Worm (Caenorhabditis elegans) whole organism, L4 larva: ENCODE data around the gene attf-5.
A peak's percentile ranks its signal among the peaks of the same experiment; 100 is the strongest.

Experiments used
- aha-1 ChIP-seq: fragments of 150-350 bp; peaks from one replicate; lab custom pipeline; 2014; ENCODE audit warnings: missing biosample characterization, missing genetic modification characterization
- arid-1 ChIP-seq: fragments of 200-800 bp; sonication (Bioruptor generic); conservative IDR thresholded peaks from 2 replicates; pipeline ENCODE4 v1.3.6; 2022; ENCODE audit warnings: missing genetic modification reagents, missing genetic modification characterization, missing compliant biosample characterization
- ceh-28 ChIP-seq: fragments of 150-350 bp; optimal IDR thresholded peaks from 2 replicates; lab custom pipeline; 2014; ENCODE audit warnings: missing biosample characterization, missing genetic modification reagents, missing genetic modification characterization
- ceh-32 ChIP-seq: sonication (generic microtip); optimal IDR thresholded peaks from 2 replicates; lab custom pipeline; 2016; ENCODE audit warnings: mild to moderate bottlenecking, missing genetic modification characterization, missing compliant biosample characterization; ENCODE audit not compliant: poor library complexity
- ceh-44 ChIP-seq: fragments of 200-800 bp; sonication (Bioruptor generic); IDR thresholded peaks from 2 replicates; pipeline ENCODE4 v1.3.6; 2022; ENCODE audit warnings: missing genetic modification reagents, missing genetic modification characterization, missing compliant biosample characterization
- ceh-62 ChIP-seq: sonication (generic microtip); optimal IDR thresholded peaks from 2 replicates; lab custom pipeline; 2017; ENCODE audit warnings: missing biosample characterization, missing genetic modification characterization
- ceh-82 ChIP-seq: sonication (generic microtip); optimal IDR thresholded peaks from 2 replicates; lab custom pipeline; 2017; ENCODE audit warnings: missing biosample characterization, missing genetic modification characterization
- ctbp-1 ChIP-seq: fragments of 200-800 bp; sonication (Bioruptor generic); IDR thresholded peaks from 2 replicates; pipeline ENCODE4 v1.3.6; 2022; ENCODE audit warnings: missing genetic modification reagents, missing genetic modification characterization, missing compliant biosample characterization
- daf-12 ChIP-seq: fragments of 150-350 bp; optimal IDR thresholded peaks from 2 replicates; lab custom pipeline; 2014; ENCODE audit warnings: missing biosample characterization, missing genetic modification reagents, missing genetic modification characterization
- daf-16 ChIP-seq, 3 experiments: sonication (generic microtip); optimal IDR thresholded peaks; 2 replicates each; lab custom pipeline; 2016 to 2017; ENCODE audit warnings: missing genetic modification characterization in 3 of 3, missing genetic modification reagents in 3 of 3, mild to moderate bottlenecking in 2 of 3, missing compliant biosample characterization in 2 of 3, missing biosample characterization in 1 of 3, moderate library complexity in 1 of 3
- daf-19 ChIP-seq: fragments of 200-800 bp; sonication (Bioruptor generic); conservative IDR thresholded peaks from 2 replicates; pipeline ENCODE4 v1.3.6; 2022; ENCODE audit warnings: missing genetic modification characterization, missing compliant biosample characterization
- daf-8 ChIP-seq: fragments of 200-800 bp; sonication (Bioruptor generic); IDR thresholded peaks from 2 replicates; pipeline ENCODE4 v1.3.6; 2022; ENCODE audit warnings: missing genetic modification characterization, missing compliant biosample characterization
- dmd-6 ChIP-seq: fragments of 200-800 bp; sonication (Bioruptor generic); IDR thresholded peaks from 2 replicates; pipeline ENCODE4 v1.3.6; 2022; ENCODE audit warnings: missing genetic modification reagents, missing genetic modification characterization, missing compliant biosample characterization
- dmd-8 ChIP-seq: fragments of 200-800 bp; sonication (Bioruptor generic); IDR thresholded peaks from 2 replicates; pipeline ENCODE4 v1.3.6; 2022; ENCODE audit warnings: missing genetic modification characterization, missing compliant biosample characterization
- dve-1 ChIP-seq: sonication (generic microtip); optimal IDR thresholded peaks from 2 replicates; lab custom pipeline; 2017; ENCODE audit warnings: antibody characterized with exemption, mild to moderate bottlenecking, missing genetic modification characterization, missing compliant biosample characterization; ENCODE audit not compliant: insufficient read depth
- egl-43 ChIP-seq: fragments of 200-800 bp; sonication (Bioruptor generic); IDR thresholded peaks from 2 replicates; pipeline ENCODE4 v1.3.6; 2022; ENCODE audit warnings: missing genetic modification reagents, missing genetic modification characterization, missing compliant biosample characterization
- gei-8 ChIP-seq: fragments of 200-800 bp; sonication (Bioruptor generic); optimal IDR thresholded peaks from 2 replicates; lab custom pipeline; 2018; ENCODE audit warnings: mild to moderate bottlenecking, missing genetic modification characterization, missing compliant biosample characterization
- hif-1 ChIP-seq, 2 experiments: sonication (generic microtip); optimal IDR thresholded peaks; 2 replicates each; lab custom pipeline; 2016 to 2017; ENCODE audit warnings: missing compliant biosample characterization in 2 of 2, missing genetic modification characterization in 2 of 2, missing genetic modification reagents in 2 of 2, missing genotype in 2 of 2, mild to moderate bottlenecking in 1 of 2
- hlh-11 ChIP-seq: fragments of 200-800 bp; sonication (Bioruptor generic); optimal IDR thresholded peaks from 2 replicates; lab custom pipeline; 2018; ENCODE audit warnings: mild to moderate bottlenecking, missing genetic modification characterization, missing compliant biosample characterization
- hlh-30 ChIP-seq: sonication (generic microtip); optimal IDR thresholded peaks from 2 replicates; lab custom pipeline; 2017; ENCODE audit warnings: antibody characterized with exemption, mild to moderate bottlenecking, missing genetic modification characterization, missing compliant biosample characterization; ENCODE audit not compliant: insufficient read depth
- hmg-1.1 ChIP-seq: fragments of 200-800 bp; sonication (Bioruptor generic); IDR thresholded peaks from 2 replicates; pipeline ENCODE4 v1.3.6; 2022; ENCODE audit warnings: missing genetic modification reagents, missing genetic modification characterization, missing compliant biosample characterization
- lin-13 ChIP-seq: fragments of 150-350 bp; optimal IDR thresholded peaks from 2 replicates; lab custom pipeline; 2014; ENCODE audit warnings: missing biosample characterization, missing genetic modification reagents, missing genetic modification characterization
- lin-39 ChIP-seq: fragments of 150-350 bp; optimal IDR thresholded peaks from 2 replicates; lab custom pipeline; 2014; ENCODE audit warnings: missing biosample characterization, missing genetic modification reagents, missing genetic modification characterization
- lsy-2 ChIP-seq, 2 experiments: fragments of 150-350 bp in 1 of 2; sonication (generic microtip) in 1 of 2; optimal IDR thresholded peaks; 2 replicates each; lab custom pipeline; 2014 to 2017; ENCODE audit warnings: missing biosample characterization in 2 of 2, missing genetic modification characterization in 2 of 2
- madf-9 ChIP-seq: fragments of 200-800 bp; sonication (Bioruptor generic); conservative IDR thresholded peaks from 2 replicates; pipeline ENCODE4 v1.3.6; 2022; ENCODE audit warnings: missing genetic modification reagents, missing genetic modification characterization, missing compliant biosample characterization
- mdl-1 ChIP-seq, 2 experiments: fragments of 150-350 bp in 1 of 2; sonication (generic microtip) in 1 of 2; optimal IDR thresholded peaks; 2 replicates each; lab custom pipeline; 2014 to 2017; ENCODE audit warnings: missing biosample characterization in 2 of 2, missing genetic modification characterization in 2 of 2
- mdt-29 ChIP-seq: fragments of 200-800 bp; sonication (Bioruptor generic); IDR thresholded peaks from 2 replicates; pipeline ENCODE4 v1.3.6; 2022; ENCODE audit warnings: missing genetic modification reagents, missing genetic modification characterization, missing compliant biosample characterization
- mep-1 ChIP-seq: fragments of 150-350 bp; sonication (generic microtip); optimal IDR thresholded peaks from 3 replicates; lab custom pipeline; 2014; ENCODE audit warnings: missing biosample characterization, missing genetic modification characterization
- mes-2 ChIP-seq: sonication (generic microtip); optimal IDR thresholded peaks from 2 replicates; lab custom pipeline; 2016; ENCODE audit warnings: missing genotype, mild to moderate bottlenecking, missing genetic modification characterization, missing compliant biosample characterization; ENCODE audit not compliant: poor library complexity, severe bottlenecking
- nhr-28 ChIP-seq: fragments of 150-350 bp; optimal IDR thresholded peaks from 2 replicates; lab custom pipeline; 2014; ENCODE audit warnings: missing biosample characterization, missing genetic modification characterization
- nhr-41 ChIP-seq: fragments of 200-800 bp; sonication (Bioruptor generic); IDR thresholded peaks from 2 replicates; pipeline ENCODE4 v1.3.6; 2022; ENCODE audit warnings: missing genetic modification reagents, missing genetic modification characterization, missing compliant biosample characterization
- nhr-48 ChIP-seq: sonication (generic microtip); optimal IDR thresholded peaks from 2 replicates; lab custom pipeline; 2016; ENCODE audit warnings: mild to moderate bottlenecking, missing genetic modification characterization, missing compliant biosample characterization
- nhr-77 ChIP-seq: fragments of 150-350 bp; optimal IDR thresholded peaks from 2 replicates; lab custom pipeline; 2014; ENCODE audit warnings: missing biosample characterization, missing genetic modification characterization
- php-3 ChIP-seq: fragments of 200-800 bp; sonication (Bioruptor generic); IDR thresholded peaks from 2 replicates; pipeline ENCODE4 v1.3.6; 2022; ENCODE audit warnings: missing genetic modification reagents, missing genetic modification characterization, missing compliant biosample characterization
- pqm-1 ChIP-seq: sonication (generic microtip); optimal IDR thresholded peaks from 2 replicates; lab custom pipeline; 2017; ENCODE audit warnings: missing biosample characterization, missing genetic modification characterization
- rbr-2 ChIP-seq: sonication (generic microtip); optimal IDR thresholded peaks from 2 replicates; lab custom pipeline; 2016; ENCODE audit warnings: missing genotype, missing genetic modification characterization, missing compliant biosample characterization
- spr-3 ChIP-seq: fragments of 200-800 bp; sonication (Bioruptor generic); optimal IDR thresholded peaks from 2 replicates; lab custom pipeline; 2018; ENCODE audit warnings: mild to moderate bottlenecking, missing genetic modification characterization, missing compliant biosample characterization
- tag-97 ChIP-seq: fragments of 200-800 bp; sonication (Bioruptor generic); IDR thresholded peaks from 2 replicates; pipeline ENCODE4 v1.3.6; 2022; ENCODE audit warnings: missing genetic modification characterization, missing compliant biosample characterization
- tra-1 ChIP-seq: fragments of 200-800 bp; sonication (Bioruptor generic); IDR thresholded peaks from 2 replicates; pipeline ENCODE4 v1.3.6; 2022; ENCODE audit warnings: missing genetic modification reagents, missing genetic modification characterization, missing compliant biosample characterization
- zag-1 ChIP-seq: fragments of 150-350 bp; optimal IDR thresholded peaks from 2 replicates; lab custom pipeline; 2014; ENCODE audit warnings: missing biosample characterization, missing genetic modification characterization
- zfp-2 ChIP-seq: sonication (generic microtip); optimal IDR thresholded peaks from 2 replicates; lab custom pipeline; 2016; ENCODE audit warnings: mild to moderate bottlenecking, missing genetic modification characterization, missing compliant biosample characterization
- zfp-3 ChIP-seq: fragments of 200-800 bp; sonication (Bioruptor generic); conservative IDR thresholded peaks from 2 replicates; pipeline ENCODE4 v1.3.6; 2022; ENCODE audit warnings: missing genetic modification reagents, missing genetic modification characterization, missing compliant biosample characterization
- zip-11 ChIP-seq: fragments of 200-800 bp; sonication (Bioruptor generic); IDR thresholded peaks from 2 replicates; pipeline ENCODE4 v1.3.6; 2022; ENCODE audit warnings: missing genetic modification characterization, missing compliant biosample characterization
- ztf-11 ChIP-seq: fragments of 150-350 bp; optimal IDR thresholded peaks from 2 replicates; lab custom pipeline; 2014; ENCODE audit warnings: missing biosample characterization, missing genetic modification characterization

attf-5 gene

ce11 chrX:823736-824135 lies 35.6 kb downstream of the attf-5 start:
- TF ChIP-seq hlh-30 (tag; lab: Kevin White, UChicago) (no peak), dmd-6 (GFP tag; lab: Robert Waterston, UW) (peak; percentile 80), nhr-77 (tag; lab: Kevin White, UChicago) (peak; percentile 87), dve-1 (peak; percentile 59), aha-1 (tag; lab: Kevin White, UChicago) (peak; percentile 81), tra-1 (GFP tag; lab: Robert Waterston, UW) (0 out of 2 replicates have a peak, but pooled peaks have one; percentile 17), zip-11 (no peak), daf-16 (GFP tag; optimal IDR thresholded peaks at IDR 0.05; lab: Kevin White, UChicago) (no peak), daf-16 (tag; optimal IDR thresholded peaks at IDR 0.05; lab: Kevin White, UChicago) (peak; percentile 99), nhr-28 (tag; lab: Kevin White, UChicago) (peak; percentile 94), lin-13 (GFP tag; lab: Kevin White, UChicago) (no peak), hlh-11 (peak; percentile 74), pqm-1 (tag; lab: Kevin White, UChicago) (peak; percentile 66)
- TF ChIP-seq, all 104 proteins: peak for 9

ce11 chrX:825375-825774 lies 37.2 kb downstream of the attf-5 start, which contains the start of gene daf-3:
TSS of gene daf-3 (minus strand) at chrX:825475.
- no peak for TF ChIP-seq pqm-1 (tag; lab: Kevin White, UChicago)
- TF ChIP-seq spr-3 (GFP tag; lab: Kevin White, UChicago): no peak
- TF ChIP-seq php-3 (GFP tag; lab: Robert Waterston, UW): no peak
- TF ChIP-seq daf-16 (GFP tag; optimal IDR thresholded peaks at IDR 0.05; lab: Kevin White, UChicago): no peak
- TF ChIP-seq daf-16 (tag; optimal IDR thresholded peaks at IDR 0.05; lab: Kevin White, UChicago): peak; percentile 27
- TF ChIP-seq hif-1 (tag; optimal IDR thresholded peaks at IDR 0.05; lab: Kevin White, UChicago): no peak

- TF ChIP-seq mes-2 (tag; lab: Kevin White, UChicago): peak; percentile 42
- peak; percentile 16 for TF ChIP-seq nhr-48 (tag; lab: Kevin White, UChicago)
- TF ChIP-seq rbr-2 (tag; lab: Kevin White, UChicago): peak; percentile 48
- peak in 1 of 2 experiments; percentile 34 for TF ChIP-seq lsy-2 (tag; optimal IDR thresholded peaks at IDR 0.05; lab: Kevin White, UChicago)
- no peak for TF ChIP-seq arid-1 (GFP tag; lab: Robert Waterston, UW)
- TF ChIP-seq ceh-62: no peak
- TF ChIP-seq dmd-6 (GFP tag; lab: Robert Waterston, UW): no peak
- no peak for TF ChIP-seq zfp-2 (tag; lab: Kevin White, UChicago)
- TF ChIP-seq daf-8 (GFP tag; lab: Robert Waterston, UW): no peak
- TF ChIP-seq mdl-1 (tag; optimal IDR thresholded peaks at IDR 0.05; lab: Kevin White, UChicago): peak in 1 of 2 experiments; percentile 31
- TF ChIP-seq hlh-30 (tag; lab: Kevin White, UChicago): peak; percentile 41
- no peak for TF ChIP-seq daf-19 (GFP tag; lab: Robert Waterston, UW)
- no peak for TF ChIP-seq ceh-82 (tag; lab: Kevin White, UChicago)
- no peak for TF ChIP-seq tag-97 (GFP tag; lab: Robert Waterston, UW)
- no peak for TF ChIP-seq zag-1 (tag; lab: Kevin White, UChicago)
- TF ChIP-seq daf-12 (tag; lab: Kevin White, UChicago): no peak
- TF ChIP-seq gei-8: no peak
- peak; percentile 63 for TF ChIP-seq hmg-1.1 (GFP tag; lab: Robert Waterston, UW)
- peak; percentile 36 for TF ChIP-seq dve-1
- peak; percentile 35 for TF ChIP-seq nhr-28 (tag; lab: Kevin White, UChicago)
- TF ChIP-seq madf-9 (GFP tag; lab: Robert Waterston, UW): no peak
- no peak for TF ChIP-seq ceh-44
- TF ChIP-seq dmd-8 (GFP tag; lab: Robert Waterston, UW): no peak
- no peak for TF ChIP-seq mdt-29
- no peak for TF ChIP-seq nhr-41
- TF ChIP-seq hlh-11: peak; percentile 27
- no peak for TF ChIP-seq ceh-32
- no peak for TF ChIP-seq zfp-3 (GFP tag; lab: Robert Waterston, UW)
- TF ChIP-seq ctbp-1 (GFP tag; lab: Robert Waterston, UW): 0 out of 2 replicates have a peak, but pooled peaks have one; percentile 13
- TF ChIP-seq ztf-11 (tag; lab: Kevin White, UChicago): no peak
- peak; percentile 41 for TF ChIP-seq ceh-28 (tag; lab: Kevin White, UChicago)
- TF ChIP-seq lin-39: no peak
- 0 out of 2 replicates have a peak, but pooled peaks have one; percentile 25 for TF ChIP-seq egl-43
- peak; percentile 55 for TF ChIP-seq mep-1
- TF ChIP-seq daf-16 (GFP tag; optimal IDR thresholded peaks at IDR 0.05; lab: Kevin White, UChicago): no peak
- TF ChIP-seq daf-16 (tag; optimal IDR thresholded peaks at IDR 0.05; lab: Kevin White, UChicago): peak; percentile 52
Measured at ce11 chrX:825924-826323, 37.8 kb downstream of the attf-5 start.
